Fruit fly (Drosophila melanogaster) whole organism, adult: ENCODE data around the gene Ipo9.

Experiments used
- CG11617 ChIP-seq: fragments of 200-800 bp; sonication (Bioruptor generic); optimal IDR thresholded peaks from 2 replicates; lab custom pipeline; 2017; ENCODE audit warnings: mild to moderate bottlenecking, missing biosample characterization, missing genetic modification reagents, missing genetic modification characterization
- CG12768 ChIP-seq: fragments of 200-800 bp; sonication (Bioruptor generic); optimal IDR thresholded peaks from 2 replicates; lab custom pipeline; 2017; ENCODE audit warnings: missing biosample characterization, missing genetic modification characterization, mild to moderate bottlenecking, moderate library complexity, missing genetic modification reagents
- CG1620 ChIP-seq: fragments of 200-800 bp; sonication (Bioruptor generic); optimal IDR thresholded peaks from 2 replicates; lab custom pipeline; 2016; ENCODE audit warnings: missing biosample characterization, missing genetic modification characterization
- CG5204 ChIP-seq: fragments of 200-800 bp; sonication (Bioruptor generic); optimal IDR thresholded peaks from 2 replicates; lab custom pipeline; 2016; ENCODE audit warnings: missing biosample characterization, missing genetic modification characterization
- Clk ChIP-seq: fragments of 200-800 bp; sonication (Bioruptor generic); optimal IDR thresholded peaks from 2 replicates; lab custom pipeline; 2017; ENCODE audit warnings: missing biosample characterization, missing genetic modification characterization
- Crg-1 ChIP-seq: fragments of 200-800 bp; sonication (Bioruptor generic); optimal IDR thresholded peaks from 2 replicates; lab custom pipeline; 2016; ENCODE audit warnings: missing biosample characterization, missing genetic modification characterization
- Mnt ChIP-seq: fragments of 200-800 bp; sonication (Bioruptor generic); optimal IDR thresholded peaks from 2 replicates; lab custom pipeline; 2016; ENCODE audit warnings: missing biosample characterization, mild to moderate bottlenecking, missing genetic modification characterization
- bab1 ChIP-seq: fragments of 200-800 bp; sonication (Bioruptor generic); optimal IDR thresholded peaks from 3 replicates; lab custom pipeline; 2019; ENCODE audit warnings: missing biosample characterization, mild to moderate bottlenecking, missing genetic modification characterization, moderate library complexity
- cic ChIP-seq: fragments of 200-800 bp; sonication (Bioruptor generic); optimal IDR thresholded peaks from 2 replicates; lab custom pipeline; 2017; ENCODE audit warnings: missing biosample characterization, mild to moderate bottlenecking, missing genetic modification characterization, moderate library complexity
- cnc ChIP-seq, 2 experiments: fragments of >200 bp; optimal IDR thresholded peaks; 2 replicates each; lab custom pipeline; 2017
- pad ChIP-seq: fragments of 200-800 bp; sonication (Bioruptor generic); optimal IDR thresholded peaks from 3 replicates; lab custom pipeline; 2017; ENCODE audit warnings: missing biosample characterization, missing genetic modification characterization, mild to moderate bottlenecking, moderate library complexity, missing genetic modification reagents

- TF ChIP-seq Clk (no peak), bab1 (GFP tag; lab: Kevin White, UChicago) (no peak), CG1620 (GFP tag; lab: Kevin White, UChicago) (no peak), CG12768 (GFP tag; lab: Kevin White, UChicago) (no peak), Mnt (GFP tag; lab: Kevin White, UChicago) (no peak), CG5204 (GFP tag; lab: Kevin White, UChicago) (no peak), Crg-1 (GFP tag; lab: Kevin White, UChicago) (no peak), CG11617 (GFP tag; lab: Kevin White, UChicago) (no peak), cnc (optimal IDR thresholded peaks at IDR 0.05; lab: Kevin White, UChicago) (no peak), pad (no peak), cic (GFP tag; lab: Kevin White, UChicago) (no peak)
Observed at dm6 chr3R:11449688-11450087, 37.4 kb downstream of the Ipo9 start.
